Fruit fly (Drosophila melanogaster): ENCODE measurements around the gene Jon25Bii.

The Jon25Bii gene

dm6 chr2L:4973731-4974415 is 20.9 kb upstream of the Jon25Bii start, which contains the start of gene mRpL28:
Gene mRpL28 (plus strand): TSS chr2L:4973976.
- peak; percentile 42; the same call in 1 of the 2 replicates for TF ChIP-seq slbo (GFP tag; IDR thresholded peaks at IDR 0.05)
- TF ChIP-seq ash1 (GFP tag; optimal IDR thresholded peaks at IDR 0.05): no peak
- peak; percentile 44; the same call in 1 of the 2 replicates for TF ChIP-seq Scr (GFP tag; IDR thresholded peaks at IDR 0.05; ENCODE audit: partially characterized antibody)
- TF ChIP-seq Nf-YC (tag; optimal IDR thresholded peaks at IDR 0.05): peak; percentile 40
- TF ChIP-seq CG16813 (GFP tag; IDR thresholded peaks at IDR 0.05; ENCODE audit: partially characterized antibody): peak; percentile 20; the same call in 1 of the 3 replicates
- TF ChIP-seq CG1603 (tag; optimal IDR thresholded peaks at IDR 0.05): peak; percentile 42
- TF ChIP-seq Nf-YB (GFP tag; optimal IDR thresholded peaks at IDR 0.05): no peak
- peak; percentile 89 for TF ChIP-seq YL-1 (GFP tag; optimal IDR thresholded peaks at IDR 0.05)
- 0 out of 3 replicates have a peak, but pooled peaks have one; percentile 13 for TF ChIP-seq HLH4C (GFP tag; IDR thresholded peaks at IDR 0.05; ENCODE audit: partially characterized antibody)
- TF ChIP-seq CG10431 (GFP tag; optimal IDR thresholded peaks at IDR 0.05): peak; percentile 1
- peak; percentile 45; the same call in 1 of the 2 replicates for TF ChIP-seq sna (GFP tag; IDR thresholded peaks at IDR 0.05; ENCODE audit: partially characterized antibody)
- TF ChIP-seq CG4617 (GFP tag; optimal IDR thresholded peaks at IDR 0.05; ENCODE audit: borderline replicate concordance): peak; percentile 54
- peak; percentile 87 for TF ChIP-seq MESR4 (GFP tag; optimal IDR thresholded peaks at IDR 0.05)
- TF ChIP-seq Fer1 (GFP tag; optimal IDR thresholded peaks at IDR 0.05): peak; percentile 50
- TF ChIP-seq CG17186 (GFP tag; optimal IDR thresholded peaks at IDR 0.05): peak; percentile 10
- TF ChIP-seq CG12155 (GFP tag; optimal IDR thresholded peaks at IDR 0.05): no peak
- peak; percentile 27 for TF ChIP-seq CHES-1-like (GFP tag; optimal IDR thresholded peaks at IDR 0.05)
- TF ChIP-seq CG7987 (GFP tag; optimal IDR thresholded peaks at IDR 0.05): no peak
- peak; percentile 35 for TF ChIP-seq lbe (GFP tag; optimal IDR thresholded peaks at IDR 0.05)
- no peak for TF ChIP-seq bigmax (GFP tag; optimal IDR thresholded peaks at IDR 0.05)
- peak; percentile 46; the same call in 1 of the 4 replicates for TF ChIP-seq Dll (GFP tag; IDR thresholded peaks at IDR 0.05; ENCODE audit: partially characterized antibody)
- no peak for TF ChIP-seq pnt (GFP tag; optimal IDR thresholded peaks at IDR 0.05)
- TF ChIP-seq CG17385 (GFP tag; optimal IDR thresholded peaks at IDR 0.05): peak; percentile 98
- TF ChIP-seq fu2 (GFP tag; optimal IDR thresholded peaks at IDR 0.05): no peak
- peak; percentile 70 for TF ChIP-seq phol (tag; optimal IDR thresholded peaks at IDR 0.05)
- peak; percentile 26 for TF ChIP-seq CG15514 (GFP tag; optimal IDR thresholded peaks at IDR 0.05)
- peak; percentile 40 for TF ChIP-seq BEAF-32 (GFP tag; optimal IDR thresholded peaks at IDR 0.05)
- peak; percentile 10; the same call in 1 of the 2 replicates for TF ChIP-seq Bgb (GFP tag; IDR thresholded peaks at IDR 0.05; ENCODE audit: partially characterized antibody)
- TF ChIP-seq trem (tag; optimal IDR thresholded peaks at IDR 0.05): peak; percentile 49
- TF ChIP-seq Mad (GFP tag; optimal IDR thresholded peaks at IDR 0.05): peak; percentile 18
- TF ChIP-seq CG9437 (GFP tag; optimal IDR thresholded peaks at IDR 0.05): peak; percentile 28
- TF ChIP-seq inv (GFP tag; IDR thresholded peaks at IDR 0.05; ENCODE audit: partially characterized antibody): peak; percentile 19; the same call in 1 of the 2 replicates
- TF ChIP-seq CG4328 (GFP tag; optimal IDR thresholded peaks at IDR 0.05): peak; percentile 18
- TF ChIP-seq gfzf (GFP tag; optimal IDR thresholded peaks at IDR 0.05): peak; percentile 13
- no peak for TF ChIP-seq Optix (GFP tag; IDR thresholded peaks at IDR 0.05)
- TF ChIP-seq Awh (GFP tag; IDR thresholded peaks at IDR 0.05): no peak
- TF ChIP-seq Ets97D (GFP tag; optimal IDR thresholded peaks at IDR 0.05): peak; percentile 30
- TF ChIP-seq slou (GFP tag; optimal IDR thresholded peaks at IDR 0.05): no peak
- TF ChIP-seq BtbVII (GFP tag; optimal IDR thresholded peaks at IDR 0.05): peak; percentile 14
- peak; percentile 72; the same call in 1 of the 2 replicates for TF ChIP-seq CG13287 (GFP tag; IDR thresholded peaks at IDR 0.05; ENCODE audit: partially characterized antibody)
- TF ChIP-seq CoRest (tag; optimal IDR thresholded peaks at IDR 0.05): peak; percentile 26
- peak; percentile 19 for TF ChIP-seq CG34376 (GFP tag; optimal IDR thresholded peaks at IDR 0.05)
- peak; percentile 46 for TF ChIP-seq CG3281 (GFP tag; optimal IDR thresholded peaks at IDR 0.05)
- TF ChIP-seq sens (GFP tag): peak; percentile 87
- TF ChIP-seq nmo (GFP tag; optimal IDR thresholded peaks at IDR 0.05): peak; percentile 12
- peak in 1 of 3 experiments; percentile 0 for TF ChIP-seq lola (GFP tag; optimal IDR thresholded peaks at IDR 0.05)

Data from whole organism, embryonic.